Fruit fly (Drosophila melanogaster): ENCODE results near the gene CG14408.
A peak's percentile ranks its signal among the peaks of the same experiment; 100 is the strongest.

The CG14408 gene

dm6 chrX:14805646-14806045 is 26.2 kb downstream of the CG14408 start (continued):
- TF ChIP-seq CG2875 (GFP tag; optimal IDR thresholded peaks at IDR 0.05) (peak; percentile 24), pnt (GFP tag; optimal IDR thresholded peaks at IDR 0.05) (peak; percentile 4), esg (GFP tag; conservative IDR thresholded peaks at IDR 0.05) (no peak), CG6254 (GFP tag; optimal IDR thresholded peaks at IDR 0.05) (peak; percentile 13), CG8281 (tag; optimal IDR thresholded peaks at IDR 0.05) (peak; percentile 28), Trl (optimal IDR thresholded peaks at IDR 0.05) (no peak), Trl (GFP tag; optimal IDR thresholded peaks at IDR 0.05) (no peak), gcm2 (GFP tag; optimal IDR thresholded peaks at IDR 0.05) (no peak), CG3065 (GFP tag; optimal IDR thresholded peaks at IDR 0.05) (no peak), gt (GFP tag; IDR thresholded peaks at IDR 0.05) (no peak), CG3407 (GFP tag; optimal IDR thresholded peaks at IDR 0.05) (peak; percentile 28), CG31441 (GFP tag; IDR thresholded peaks at IDR 0.05) (0 out of 2 replicates have a peak, but pooled peaks have one; percentile 21), nom (GFP tag; optimal IDR thresholded peaks at IDR 0.05) (no peak), CG14667 (GFP tag; IDR thresholded peaks at IDR 0.05) (0 out of 2 replicates have a peak, but pooled peaks have one; percentile 32), CG2712 (tag; optimal IDR thresholded peaks at IDR 0.05) (peak; percentile 16), phol (tag; optimal IDR thresholded peaks at IDR 0.05) (peak; percentile 13), hkb (optimal IDR thresholded peaks at IDR 0.05) (no peak), hkb (GFP tag; IDR thresholded peaks at IDR 0.05) (0 out of 2 replicates have a peak, but pooled peaks have one; percentile 16), Med (GFP tag) (peak; percentile 60), gce (GFP tag; IDR thresholded peaks at IDR 0.05) (0 out of 3 replicates have a peak, but pooled peaks have one; percentile 17), Ada2b (GFP tag; IDR thresholded peaks at IDR 0.05) (no peak), Ptx1 (GFP tag; IDR thresholded peaks at IDR 0.05) (peak; percentile 26; the same call in 1 of the 2 replicates), CG13287 (GFP tag; IDR thresholded peaks at IDR 0.05; ENCODE audit: partially characterized antibody) (no peak), sc (optimal IDR thresholded peaks at IDR 0.05) (no peak), sc (GFP tag; optimal IDR thresholded peaks at IDR 0.05) (peak; percentile 7), Pdp1 (GFP tag; optimal IDR thresholded peaks at IDR 0.05) (peak in 1 of 2 experiments; percentile 5), Camta (GFP tag; optimal IDR thresholded peaks at IDR 0.05) (peak; percentile 8), CG2678 (tag; optimal IDR thresholded peaks at IDR 0.05) (peak; percentile 15), Drgx (GFP tag; IDR thresholded peaks at IDR 0.05) (0 out of 2 replicates have a peak, but pooled peaks have one; percentile 24), bsh (GFP tag; optimal IDR thresholded peaks at IDR 0.05) (peak in 1 of 2 experiments; percentile 60), peb (GFP tag; IDR thresholded peaks at IDR 0.05) (no peak), az2 (GFP tag; optimal IDR thresholded peaks at IDR 0.05) (no peak), Xrp1 (GFP tag; IDR thresholded peaks at IDR 0.05) (peak; percentile 46), CG42726 (GFP tag; IDR thresholded peaks at IDR 0.05; ENCODE audit: partially characterized antibody) (no peak), Oli (tag; optimal IDR thresholded peaks at IDR 0.05) (peak; percentile 7)

- TF ChIP-seq CG1792 (GFP tag; optimal IDR thresholded peaks at IDR 0.05) (no peak), CG8281 (tag; optimal IDR thresholded peaks at IDR 0.05) (peak; percentile 98), lab (GFP tag; optimal IDR thresholded peaks at IDR 0.05) (peak; percentile 22), CG12155 (GFP tag; optimal IDR thresholded peaks at IDR 0.05) (no peak), stc (GFP tag; IDR thresholded peaks at IDR 0.05) (no peak), Hmr (GFP tag; optimal IDR thresholded peaks at IDR 0.05) (peak; percentile 18), CG6791 (GFP tag; IDR thresholded peaks at IDR 0.05; ENCODE audit: partially characterized antibody) (no peak), CkIIα-i1 (GFP tag; IDR thresholded peaks at IDR 0.05) (no peak), Deaf1 (tag; optimal IDR thresholded peaks at IDR 0.05) (no peak), CG12071 (GFP tag; optimal IDR thresholded peaks at IDR 0.05) (no peak), CG8765 (GFP tag; IDR thresholded peaks at IDR 0.05) (no peak), CG1529 (GFP tag; optimal IDR thresholded peaks at IDR 0.05) (no peak), CG12219 (GFP tag; optimal IDR thresholded peaks at IDR 0.05) (no peak), CG4820 (GFP tag; optimal IDR thresholded peaks at IDR 0.05) (no peak), caup (GFP tag; optimal IDR thresholded peaks at IDR 0.05; ENCODE audit: severe bottlenecking) (peak; percentile 10), CG18599 (GFP tag; optimal IDR thresholded peaks at IDR 0.05) (peak; percentile 36), Nf-YC (tag; optimal IDR thresholded peaks at IDR 0.05) (no peak), chinmo (GFP tag; IDR thresholded peaks at IDR 0.05; ENCODE audit: partially characterized antibody) (no peak)
Measured at dm6 chrX:14802611-14803110, 29.2 kb downstream of the CG14408 start.

Measured in whole organism, embryonic.